Fruit fly (Drosophila melanogaster): ENCODE data around the gene Ilp8.

Ilp8 gene

DNA sequence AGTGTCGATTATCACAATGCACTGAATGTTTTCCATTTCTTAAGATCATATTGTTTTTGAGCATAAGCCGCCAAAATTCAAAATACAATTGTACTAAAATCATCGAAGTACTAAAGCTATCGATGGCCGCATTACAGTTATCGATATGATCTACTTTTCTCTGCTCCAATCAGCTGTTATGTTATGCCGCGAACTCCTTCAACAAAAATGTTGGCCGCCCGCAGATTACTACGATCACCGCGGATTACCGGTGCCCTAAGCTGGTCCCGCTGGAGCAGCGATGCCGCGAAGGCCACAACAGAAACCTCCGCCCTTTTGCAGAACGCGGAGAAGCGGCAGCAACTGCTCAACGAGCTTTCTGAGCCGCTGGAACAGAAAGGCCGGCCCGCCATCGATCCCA lies 3.6 kb upstream of the Ilp8 start, which contains the start of gene beg (continued):
- TF ChIP-seq Atf-2 (GFP tag; optimal IDR thresholded peaks at IDR 0.05) (no peak), pb (GFP tag; optimal IDR thresholded peaks at IDR 0.05) (no peak), pum (GFP tag; optimal IDR thresholded peaks at IDR 0.05) (no peak), chif (GFP tag; optimal IDR thresholded peaks at IDR 0.05) (no peak), CG2875 (GFP tag; optimal IDR thresholded peaks at IDR 0.05) (no peak), CG14441 (GFP tag; IDR thresholded peaks at IDR 0.05) (no peak), dan (GFP tag; IDR thresholded peaks at IDR 0.05) (no peak), CG17568 (GFP tag; optimal IDR thresholded peaks at IDR 0.05) (no peak), ken (GFP tag; IDR thresholded peaks at IDR 0.05) (no peak), Xbp1 (GFP tag; optimal IDR thresholded peaks at IDR 0.05) (no peak), aop (GFP tag; IDR thresholded peaks at IDR 0.05) (no peak), Fer2 (tag; optimal IDR thresholded peaks at IDR 0.05) (no peak), sim (GFP tag; IDR thresholded peaks at IDR 0.05) (no peak), CG3407 (GFP tag; optimal IDR thresholded peaks at IDR 0.05) (no peak), CG10274 (GFP tag; optimal IDR thresholded peaks at IDR 0.05) (no peak), dimm (GFP tag; IDR thresholded peaks at IDR 0.05) (no peak), mld (GFP tag; IDR thresholded peaks at IDR 0.05; ENCODE audit: partially characterized antibody) (peak; percentile 64; the same call in 1 of the 3 replicates), tna (GFP tag; IDR thresholded peaks at IDR 0.05; ENCODE audit: partially characterized antibody) (peak; percentile 62), ara (GFP tag; IDR thresholded peaks at IDR 0.05) (no peak), CG31365 (tag; optimal IDR thresholded peaks at IDR 0.05) (no peak), CG6175 (GFP tag; IDR thresholded peaks at IDR 0.05) (no peak), Bgb (GFP tag; IDR thresholded peaks at IDR 0.05; ENCODE audit: partially characterized antibody) (peak; percentile 64), CG18599 (GFP tag; optimal IDR thresholded peaks at IDR 0.05) (no peak), gro (GFP tag; optimal IDR thresholded peaks at IDR 0.05) (no peak), lbe (GFP tag; optimal IDR thresholded peaks at IDR 0.05) (no peak), ttk (GFP tag; IDR thresholded peaks at IDR 0.05) (no peak), CG7372 (GFP tag; IDR thresholded peaks at IDR 0.05) (no peak), CG12219 (GFP tag; optimal IDR thresholded peaks at IDR 0.05) (no peak), CG2129 (GFP tag; IDR thresholded peaks at IDR 0.05; ENCODE audit: partially characterized antibody) (peak; percentile 37; the same call in 1 of the 2 replicates), pho (GFP tag; optimal IDR thresholded peaks at IDR 0.05) (no peak), Hsf (GFP tag; optimal IDR thresholded peaks at IDR 0.05) (no peak), CG14667 (GFP tag; IDR thresholded peaks at IDR 0.05) (no peak), CG6791 (GFP tag; IDR thresholded peaks at IDR 0.05; ENCODE audit: partially characterized antibody) (peak; percentile 69; the same call in 2 of the 3 replicates), CG4617 (GFP tag; optimal IDR thresholded peaks at IDR 0.05; ENCODE audit: borderline replicate concordance) (no peak), shn (GFP tag; optimal IDR thresholded peaks at IDR 0.05) (no peak), gce (GFP tag; IDR thresholded peaks at IDR 0.05) (no peak), Hmr (GFP tag; optimal IDR thresholded peaks at IDR 0.05) (no peak), CG11695 (GFP tag; IDR thresholded peaks at IDR 0.05) (no peak), Usf (GFP tag; optimal IDR thresholded peaks at IDR 0.05) (no peak), CG2678 (tag; optimal IDR thresholded peaks at IDR 0.05) (no peak), Dbx (GFP tag; IDR thresholded peaks at IDR 0.05) (no peak), bcd (GFP tag; optimal IDR thresholded peaks at IDR 0.05) (no peak), CG31441 (GFP tag; IDR thresholded peaks at IDR 0.05) (no peak), NFAT (GFP tag; IDR thresholded peaks at IDR 0.05) (no peak), dati (GFP tag; IDR thresholded peaks at IDR 0.05) (no peak), Hr3 (GFP tag; optimal IDR thresholded peaks at IDR 0.05) (no peak), nerfin-1 (tag; optimal IDR thresholded peaks at IDR 0.05) (no peak), CG4707 (GFP tag; optimal IDR thresholded peaks at IDR 0.05) (no peak), grn (GFP tag; optimal IDR thresholded peaks at IDR 0.05) (no peak), CG1233 (GFP tag; optimal IDR thresholded peaks at IDR 0.05) (no peak), Aef1 (GFP tag; IDR thresholded peaks at IDR 0.05) (no peak), CG10979 (tag; optimal IDR thresholded peaks at IDR 0.05) (no peak)
